Fruit fly (Drosophila melanogaster): ENCODE results near the gene Trm7-34.
A peak's percentile ranks its signal among the peaks of the same experiment; 100 is the strongest.

dm6 chr3R:21163318-21163828 is 29.7 kb upstream of the Trm7-34 start, which contains the start of gene CG5810:
- no peak for TF ChIP-seq Gug (GFP tag; IDR thresholded peaks at IDR 0.05)
- no peak for TF ChIP-seq CG16779 (tag; optimal IDR thresholded peaks at IDR 0.05)
- TF ChIP-seq ss (GFP tag; optimal IDR thresholded peaks at IDR 0.05): no peak
- TF ChIP-seq CG15336 (GFP tag; IDR thresholded peaks at IDR 0.05): no peak
- no peak for TF ChIP-seq Hr39 (GFP tag; optimal IDR thresholded peaks at IDR 0.05)
- TF ChIP-seq net (GFP tag; optimal IDR thresholded peaks at IDR 0.05): no peak
- no peak for TF ChIP-seq CG3032 (tag; optimal IDR thresholded peaks at IDR 0.05)
- no peak for TF ChIP-seq salr (GFP tag; optimal IDR thresholded peaks at IDR 0.05)
- no peak for TF ChIP-seq lz (GFP tag; optimal IDR thresholded peaks at IDR 0.05)
- TF ChIP-seq vri (GFP tag; optimal IDR thresholded peaks at IDR 0.05): peak; percentile 77
- no peak for TF ChIP-seq Smox (GFP tag; optimal IDR thresholded peaks at IDR 0.05)
- TF ChIP-seq Sox14 (GFP tag; optimal IDR thresholded peaks at IDR 0.05): no peak
- TF ChIP-seq Ets96B (tag; optimal IDR thresholded peaks at IDR 0.05): no peak

Measured in whole organism, prepupa.